In the genomic region with DNA sequence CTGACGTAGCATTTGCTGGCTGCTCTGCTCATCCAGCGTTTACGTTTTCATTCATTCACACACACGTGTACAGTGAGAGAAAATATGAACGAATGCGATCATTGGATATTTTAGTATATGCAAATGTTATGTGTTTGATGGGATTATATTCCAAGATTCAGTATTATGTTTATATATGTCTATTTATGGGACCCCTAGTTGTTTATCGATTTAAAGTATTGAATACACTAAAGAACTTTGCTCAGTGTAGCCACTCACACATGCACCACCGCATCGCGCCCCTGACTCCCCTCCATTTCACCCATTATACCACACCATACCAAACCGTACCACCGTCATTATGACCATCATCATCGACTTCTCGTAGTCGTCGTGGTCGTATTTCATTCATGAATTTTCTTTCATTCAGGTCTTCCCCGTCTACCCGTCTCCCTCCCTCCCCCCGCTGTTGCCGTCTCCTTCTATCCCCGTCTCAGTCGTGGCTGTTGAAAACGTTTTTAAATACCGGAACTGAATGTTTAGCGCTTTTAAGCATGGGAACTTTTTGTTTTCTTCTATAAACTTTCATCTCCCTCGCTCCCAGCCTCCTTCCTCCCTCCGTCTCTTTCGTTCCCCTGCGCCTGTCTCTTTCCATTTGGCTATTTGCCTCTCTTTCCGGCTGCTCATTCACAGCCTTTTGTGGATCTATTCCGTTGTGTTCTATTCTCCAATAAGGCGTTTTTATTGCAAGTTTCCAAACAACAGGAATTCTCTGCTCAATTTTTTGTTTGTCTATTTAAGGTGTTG, we compare ENCODE assay signal across 1 fruit fly cellular context.
TF ChIP-seq lines count a peak whose summit lies in the region.

No protein-coding gene starts in this region.

TF ChIP-seq in whole organism, embryonic, 481 proteins besides CTCF, POLR2A, EP300 and RAD21 (continued from another document and continues in another):
- peak; percentile 88 for TF ChIP-seq tup (GFP tag; optimal IDR thresholded peaks at IDR 0.05; lab: Kevin White, UChicago)
- peak; percentile 90 for TF ChIP-seq Dip3 (GFP tag; optimal IDR thresholded peaks at IDR 0.05; lab: Kevin White, UChicago)
- TF ChIP-seq CG12299 (tag; optimal IDR thresholded peaks at IDR 0.05; lab: Kevin White, UChicago): peak; percentile 94
- TF ChIP-seq dysf (GFP tag; IDR thresholded peaks at IDR 0.05; lab: Robert Waterston, UW): peak; percentile 97
- TF ChIP-seq eve (GFP tag; optimal IDR thresholded peaks at IDR 0.05; lab: Kevin White, UChicago): peak; percentile 2 to 99
- peak; percentile 98 for TF ChIP-seq Xbp1 (GFP tag; optimal IDR thresholded peaks at IDR 0.05; lab: Kevin White, UChicago)
- TF ChIP-seq maf-S (GFP tag; optimal IDR thresholded peaks at IDR 0.05; lab: Kevin White, UChicago): peak; percentile 93
- peak; percentile 74 for TF ChIP-seq Nf-YC (tag; optimal IDR thresholded peaks at IDR 0.05; lab: Kevin White, UChicago)
- peak; percentile 91 for TF ChIP-seq Atf6 (GFP tag; IDR thresholded peaks at IDR 0.05; lab: Robert Waterston, UW)
- peak; percentile 72; the same call in 1 of the 3 replicates for TF ChIP-seq C15 (GFP tag; IDR thresholded peaks at IDR 0.05; lab: Robert Waterston, UW)
- TF ChIP-seq Sox100B (GFP tag; optimal IDR thresholded peaks at IDR 0.05; lab: Kevin White, UChicago): peak; percentile 95
- TF ChIP-seq danr (GFP tag; IDR thresholded peaks at IDR 0.05; lab: Robert Waterston, UW): peak; percentile 91
- TF ChIP-seq sens-2 (GFP tag; IDR thresholded peaks at IDR 0.05; lab: Robert Waterston, UW): peak; percentile 95
- TF ChIP-seq CG4424 (GFP tag; optimal IDR thresholded peaks at IDR 0.05; lab: Kevin White, UChicago): peak; percentile 99
- TF ChIP-seq zfh2 (GFP tag; optimal IDR thresholded peaks at IDR 0.05; lab: Kevin White, UChicago): peak; percentile 84
- TF ChIP-seq dmrt99B (tag; optimal IDR thresholded peaks at IDR 0.05; lab: Kevin White, UChicago): peak; percentile 99
- peak; percentile 94 for TF ChIP-seq gt (GFP tag; IDR thresholded peaks at IDR 0.05; lab: Robert Waterston, UW)
- TF ChIP-seq CG7745 (tag; optimal IDR thresholded peaks at IDR 0.05; lab: Kevin White, UChicago): peak; percentile 93
- peak; percentile 96 for TF ChIP-seq gce (GFP tag; IDR thresholded peaks at IDR 0.05; lab: Robert Waterston, UW)
- TF ChIP-seq exex (tag; optimal IDR thresholded peaks at IDR 0.05; lab: Kevin White, UChicago): peak; percentile 62
- peak; percentile 94 for TF ChIP-seq CHES-1-like (GFP tag; optimal IDR thresholded peaks at IDR 0.05; lab: Kevin White, UChicago)
- TF ChIP-seq CG7357 (GFP tag; IDR thresholded peaks at IDR 0.05; lab: Robert Waterston, UW): peak; percentile 91
- TF ChIP-seq usp (GFP tag; optimal IDR thresholded peaks at IDR 0.05; lab: Kevin White, UChicago): no peak
- peak; percentile 86 for TF ChIP-seq CG11560 (tag; IDR thresholded peaks at IDR 0.05; lab: Robert Waterston, UW)
- TF ChIP-seq pros (GFP tag; optimal IDR thresholded peaks at IDR 0.05; lab: Kevin White, UChicago): peak; percentile 62
- peak; percentile 87 for TF ChIP-seq CG6854 (GFP tag; optimal IDR thresholded peaks at IDR 0.05; lab: Kevin White, UChicago)
- TF ChIP-seq crol (GFP tag; IDR thresholded peaks at IDR 0.05; lab: Robert Waterston, UW): peak; percentile 96
- peak; percentile 83 for TF ChIP-seq wdn (GFP tag; IDR thresholded peaks at IDR 0.05; lab: Robert Waterston, UW)
- TF ChIP-seq fd102C (GFP tag; optimal IDR thresholded peaks at IDR 0.05; lab: Kevin White, UChicago): peak; percentile 76
- peak; percentile 96 for TF ChIP-seq ac (GFP tag; optimal IDR thresholded peaks at IDR 0.05; lab: Kevin White, UChicago)
- peak; percentile 37 for TF ChIP-seq mirr (GFP tag; optimal IDR thresholded peaks at IDR 0.05; lab: Kevin White, UChicago)
- no peak for TF ChIP-seq CG14860 (GFP tag; IDR thresholded peaks at IDR 0.05; lab: Robert Waterston, UW; ENCODE audit: partially characterized antibody)
- TF ChIP-seq CG7987 (GFP tag; optimal IDR thresholded peaks at IDR 0.05; lab: Kevin White, UChicago): peak; percentile 75
- peak; percentile 97 for TF ChIP-seq Ada2b (GFP tag; IDR thresholded peaks at IDR 0.05; lab: Robert Waterston, UW)
- TF ChIP-seq CG15073 (GFP tag; optimal IDR thresholded peaks at IDR 0.05; lab: Kevin White, UChicago): peak; percentile 82
- TF ChIP-seq TFAM (GFP tag; optimal IDR thresholded peaks at IDR 0.05; lab: Kevin White, UChicago): peak; percentile 91
- peak; percentile 98 for TF ChIP-seq CG17361 (GFP tag; IDR thresholded peaks at IDR 0.05; lab: Robert Waterston, UW)
- peak; percentile 97 for TF ChIP-seq otp (GFP tag; IDR thresholded peaks at IDR 0.05; lab: Robert Waterston, UW)
- peak; percentile 45 for TF ChIP-seq bigmax (GFP tag; optimal IDR thresholded peaks at IDR 0.05; lab: Kevin White, UChicago)
- TF ChIP-seq HLHmδ (GFP tag; optimal IDR thresholded peaks at IDR 0.05; lab: Kevin White, UChicago): no peak
- peak; percentile 74 for TF ChIP-seq D19B (GFP tag; optimal IDR thresholded peaks at IDR 0.05; lab: Kevin White, UChicago)
- TF ChIP-seq CG34376 (GFP tag; optimal IDR thresholded peaks at IDR 0.05; lab: Kevin White, UChicago): peak; percentile 59
- peak; percentile 96 for TF ChIP-seq CG15269 (tag; optimal IDR thresholded peaks at IDR 0.05; lab: Kevin White, UChicago)
- peak; percentile 95 for TF ChIP-seq onecut (GFP tag; IDR thresholded peaks at IDR 0.05; lab: Robert Waterston, UW)
- TF ChIP-seq Stat92E (GFP tag; optimal IDR thresholded peaks at IDR 0.05; lab: Kevin White, UChicago): peak in 1 of 3 experiments; percentile 93
- peak; percentile 88 for TF ChIP-seq Hand (GFP tag; optimal IDR thresholded peaks at IDR 0.05; lab: Kevin White, UChicago)
- TF ChIP-seq pb (GFP tag; optimal IDR thresholded peaks at IDR 0.05; lab: Kevin White, UChicago): peak; percentile 96
- TF ChIP-seq Optix (GFP tag; IDR thresholded peaks at IDR 0.05; lab: Robert Waterston, UW): peak; percentile 95
- peak; percentile 91 for TF ChIP-seq her (GFP tag; optimal IDR thresholded peaks at IDR 0.05; lab: Kevin White, UChicago)
- TF ChIP-seq abd-A (tag; optimal IDR thresholded peaks at IDR 0.05; lab: Kevin White, UChicago): peak; percentile 79
- peak; percentile 91 for TF ChIP-seq da (GFP tag; optimal IDR thresholded peaks at IDR 0.05; lab: Kevin White, UChicago)
- peak; percentile 89 for TF ChIP-seq CG6654 (GFP tag; optimal IDR thresholded peaks at IDR 0.05; lab: Kevin White, UChicago)
- TF ChIP-seq tgo (GFP tag; IDR thresholded peaks at IDR 0.05; lab: Robert Waterston, UW): peak; percentile 97
- peak; percentile 94 for TF ChIP-seq CG10267 (tag; optimal IDR thresholded peaks at IDR 0.05; lab: Kevin White, UChicago)
- TF ChIP-seq CG12769 (tag; optimal IDR thresholded peaks at IDR 0.05; lab: Kevin White, UChicago): peak; percentile 98
- peak; percentile 91 for TF ChIP-seq CG6683 (GFP tag; optimal IDR thresholded peaks at IDR 0.05; lab: Kevin White, UChicago)
- TF ChIP-seq CG2875 (GFP tag; optimal IDR thresholded peaks at IDR 0.05; lab: Kevin White, UChicago): peak; percentile 97
- peak; percentile 90 for TF ChIP-seq CG4328 (GFP tag; optimal IDR thresholded peaks at IDR 0.05; lab: Kevin White, UChicago)
- TF ChIP-seq aop (GFP tag; IDR thresholded peaks at IDR 0.05; lab: Robert Waterston, UW): peak; percentile 86
- peak; percentile 96 for TF ChIP-seq CG30431 (GFP tag; optimal IDR thresholded peaks at IDR 0.05; lab: Kevin White, UChicago)
- TF ChIP-seq CG34422 (GFP tag; IDR thresholded peaks at IDR 0.05; lab: Robert Waterston, UW): peak; percentile 97
- peak; percentile 93 for TF ChIP-seq Lim3 (GFP tag; IDR thresholded peaks at IDR 0.05; lab: Robert Waterston, UW)
- peak; percentile 96 for TF ChIP-seq CG18599 (GFP tag; optimal IDR thresholded peaks at IDR 0.05; lab: Kevin White, UChicago)
- peak; percentile 95 for TF ChIP-seq CG4404 (GFP tag; IDR thresholded peaks at IDR 0.05; lab: Robert Waterston, UW)
- TF ChIP-seq unpg (GFP tag; optimal IDR thresholded peaks at IDR 0.05; lab: Kevin White, UChicago): peak; percentile 98
- TF ChIP-seq tio (GFP tag; optimal IDR thresholded peaks at IDR 0.05; lab: Kevin White, UChicago): peak; percentile 91
- no peak for TF ChIP-seq B-H2 (GFP tag; optimal IDR thresholded peaks at IDR 0.05; lab: Kevin White, UChicago)
- TF ChIP-seq Dref (GFP tag; IDR thresholded peaks at IDR 0.05; lab: Robert Waterston, UW): no peak
- peak; percentile 94 for TF ChIP-seq BtbVII (GFP tag; optimal IDR thresholded peaks at IDR 0.05; lab: Kevin White, UChicago)
- peak; percentile 90 for TF ChIP-seq CG17802 (tag; optimal IDR thresholded peaks at IDR 0.05; lab: Kevin White, UChicago)
- TF ChIP-seq CG15514 (GFP tag; optimal IDR thresholded peaks at IDR 0.05; lab: Kevin White, UChicago): peak; percentile 84
- TF ChIP-seq Spps (tag; optimal IDR thresholded peaks at IDR 0.05; lab: Kevin White, UChicago): peak; percentile 98
- TF ChIP-seq CG13775 (GFP tag; optimal IDR thresholded peaks at IDR 0.05; lab: Kevin White, UChicago): peak; percentile 94
- peak; percentile 93 for TF ChIP-seq Dek (tag; optimal IDR thresholded peaks at IDR 0.05; lab: Kevin White, UChicago)
- TF ChIP-seq hth (optimal IDR thresholded peaks at IDR 0.05; lab: Kevin White, UChicago): no peak
- TF ChIP-seq az2 (GFP tag; optimal IDR thresholded peaks at IDR 0.05; lab: Kevin White, UChicago): peak; percentile 98
- peak; percentile 97 for TF ChIP-seq Abd-B (GFP tag; optimal IDR thresholded peaks at IDR 0.05; lab: Kevin White, UChicago)
- peak; percentile 97 for TF ChIP-seq CG16815 (GFP tag; optimal IDR thresholded peaks at IDR 0.05; lab: Kevin White, UChicago)
- peak; percentile 98 for TF ChIP-seq CG1603 (tag; optimal IDR thresholded peaks at IDR 0.05; lab: Kevin White, UChicago)
- TF ChIP-seq CG4282 (GFP tag; optimal IDR thresholded peaks at IDR 0.05; lab: Kevin White, UChicago): peak; percentile 80
- peak; percentile 66 for TF ChIP-seq Adf1 (GFP tag; IDR thresholded peaks at IDR 0.05; lab: Robert Waterston, UW)
- TF ChIP-seq ro (GFP tag; IDR thresholded peaks at IDR 0.05; lab: Robert Waterston, UW): peak; percentile 89
- TF ChIP-seq CG10565 (GFP tag; optimal IDR thresholded peaks at IDR 0.05; lab: Kevin White, UChicago): peak; percentile 88
- peak; percentile 95 for TF ChIP-seq CG1024 (GFP tag; IDR thresholded peaks at IDR 0.05; lab: Robert Waterston, UW)
- TF ChIP-seq CG11093 (GFP tag; IDR thresholded peaks at IDR 0.05; lab: Robert Waterston, UW): peak; percentile 95
- TF ChIP-seq Hmx (GFP tag; optimal IDR thresholded peaks at IDR 0.05; lab: Kevin White, UChicago): peak; percentile 84
- peak; percentile 97 for TF ChIP-seq slp2 (GFP tag; optimal IDR thresholded peaks at IDR 0.05; lab: Kevin White, UChicago)
- TF ChIP-seq Neu2 (GFP tag; optimal IDR thresholded peaks at IDR 0.05; lab: Kevin White, UChicago; ENCODE audit: borderline replicate concordance): peak; percentile 59
- peak; percentile 92 for TF ChIP-seq CG3838 (GFP tag; optimal IDR thresholded peaks at IDR 0.05; lab: Kevin White, UChicago)
- TF ChIP-seq lilli (GFP tag; optimal IDR thresholded peaks at IDR 0.05; lab: Kevin White, UChicago): peak; percentile 94
- peak; percentile 71 for TF ChIP-seq Doc2 (GFP tag; IDR thresholded peaks at IDR 0.05; lab: Robert Waterston, UW)
- peak; percentile 96 for TF ChIP-seq stc (GFP tag; IDR thresholded peaks at IDR 0.05; lab: Robert Waterston, UW)
- peak; percentile 93 for TF ChIP-seq CG17186 (GFP tag; optimal IDR thresholded peaks at IDR 0.05; lab: Kevin White, UChicago)
- TF ChIP-seq CkIIα-i1 (GFP tag; IDR thresholded peaks at IDR 0.05; lab: Robert Waterston, UW): peak; percentile 90
- peak; percentile 97 for TF ChIP-seq CG1602 (GFP tag; optimal IDR thresholded peaks at IDR 0.05; lab: Kevin White, UChicago)
- TF ChIP-seq dm (GFP tag; optimal IDR thresholded peaks at IDR 0.05; lab: Kevin White, UChicago): peak; percentile 91
- TF ChIP-seq Pdp1 (GFP tag; optimal IDR thresholded peaks at IDR 0.05; lab: Kevin White, UChicago): peak; percentile 97
- peak; percentile 79 for TF ChIP-seq E2f2 (GFP tag; IDR thresholded peaks at IDR 0.05; lab: Robert Waterston, UW)
- TF ChIP-seq CG7271 (tag; optimal IDR thresholded peaks at IDR 0.05; lab: Kevin White, UChicago): peak; percentile 75
- no peak for TF ChIP-seq HLH4C (GFP tag; IDR thresholded peaks at IDR 0.05; lab: Robert Waterston, UW; ENCODE audit: partially characterized antibody)
- no peak; the same call in 1 of the 2 replicates for TF ChIP-seq Bgb (GFP tag; IDR thresholded peaks at IDR 0.05; lab: Robert Waterston, UW; ENCODE audit: partially characterized antibody)
- TF ChIP-seq CG4854 (GFP tag; optimal IDR thresholded peaks at IDR 0.05; lab: Kevin White, UChicago): peak; percentile 93
- peak; percentile 94 for TF ChIP-seq CG18619 (GFP tag; optimal IDR thresholded peaks at IDR 0.05; lab: Kevin White, UChicago)
- peak; percentile 84 for TF ChIP-seq schlank (tag; optimal IDR thresholded peaks at IDR 0.05; lab: Kevin White, UChicago)
- no peak for TF ChIP-seq Trl (optimal IDR thresholded peaks at IDR 0.05; lab: Kevin White, UChicago)
- TF ChIP-seq Trl (GFP tag; optimal IDR thresholded peaks at IDR 0.05; lab: Kevin White, UChicago): peak; percentile 96
- peak; percentile 95 for TF ChIP-seq btn (GFP tag; optimal IDR thresholded peaks at IDR 0.05; lab: Kevin White, UChicago)
- TF ChIP-seq Doc3 (GFP tag; IDR thresholded peaks at IDR 0.05; lab: Robert Waterston, UW; ENCODE audit: partially characterized antibody): no peak
- peak; percentile 98 for TF ChIP-seq Chrac-16 (GFP tag; optimal IDR thresholded peaks at IDR 0.05; lab: Kevin White, UChicago)
- peak; percentile 95 for TF ChIP-seq CG6813 (GFP tag; optimal IDR thresholded peaks at IDR 0.05; lab: Kevin White, UChicago)
- peak; percentile 93 for TF ChIP-seq CG12155 (GFP tag; optimal IDR thresholded peaks at IDR 0.05; lab: Kevin White, UChicago)
- TF ChIP-seq Opbp (GFP tag; IDR thresholded peaks at IDR 0.05; lab: Robert Waterston, UW; ENCODE audit: partially characterized antibody): no peak
- TF ChIP-seq CG17612 (GFP tag; IDR thresholded peaks at IDR 0.05; lab: Robert Waterston, UW): peak; percentile 86
- TF ChIP-seq Vsx1 (GFP tag; optimal IDR thresholded peaks at IDR 0.05; lab: Kevin White, UChicago): peak; percentile 87
- TF ChIP-seq HLH54F (GFP tag; optimal IDR thresholded peaks at IDR 0.05; lab: Kevin White, UChicago): peak; percentile 93
- TF ChIP-seq tin (GFP tag; optimal IDR thresholded peaks at IDR 0.05; lab: Kevin White, UChicago): peak; percentile 98
- peak; percentile 95 for TF ChIP-seq CG7372 (GFP tag; IDR thresholded peaks at IDR 0.05; lab: Robert Waterston, UW)
- no peak for TF ChIP-seq hbn (GFP tag; IDR thresholded peaks at IDR 0.05; lab: Robert Waterston, UW; ENCODE audit: partially characterized antibody)
- peak; percentile 98 for TF ChIP-seq chn (GFP tag; optimal IDR thresholded peaks at IDR 0.05; lab: Kevin White, UChicago)
- TF ChIP-seq Hr78 (GFP tag; optimal IDR thresholded peaks at IDR 0.05; lab: Kevin White, UChicago): peak in 1 of 2 experiments; percentile 88
- TF ChIP-seq CG1233 (GFP tag; optimal IDR thresholded peaks at IDR 0.05; lab: Kevin White, UChicago): peak; percentile 93
